Worm (Caenorhabditis elegans): ENCODE measurements around the gene tth-1.
A peak's percentile ranks its signal among the peaks of the same experiment; 100 is the strongest.

ce11 chrX:8422020-8422419, 1.5 kb downstream of the tth-1 start, which contains the start of gene tag-123:
- TF ChIP-seq ama-1 (optimal IDR thresholded peaks at IDR 0.05) (no peak), aly-1 (tag; optimal IDR thresholded peaks at IDR 0.05) (no peak), tbx-37 (GFP tag; conservative IDR thresholded peaks at IDR 0.05) (no peak), F13C5.2 (tag; optimal IDR thresholded peaks at IDR 0.05) (peak; percentile 42)
